Fruit fly (Drosophila melanogaster) whole organism, embryonic: Measurements from ENCODE around the gene Acat1.

Experiments used
- Adf1 ChIP-seq: fragments of 200-800 bp; sonication (Bioruptor generic); IDR thresholded peaks from 2 replicates; pipeline ENCODE4 v1.3.6; 2022; ENCODE audit warnings: missing biosample characterization, missing genetic modification characterization
- B-H1 ChIP-seq: fragments of 200-800 bp; sonication (Bioruptor generic); IDR thresholded peaks from 3 replicates; pipeline ENCODE4 v1.3.6; 2022; ENCODE audit warnings: missing biosample characterization, missing genetic modification characterization
- BEAF-32 ChIP-seq: fragments of 200-800 bp; sonication (Bioruptor generic); optimal IDR thresholded peaks from 3 replicates; lab custom pipeline; 2017; ENCODE audit warnings: missing biosample characterization, missing genetic modification characterization, mild to moderate bottlenecking, moderate library complexity, missing genetic modification reagents
- Bdp1 ChIP-seq: fragments of 200-800 bp; sonication (Bioruptor generic); optimal IDR thresholded peaks from 3 replicates; lab custom pipeline; 2016; ENCODE audit warnings: missing biosample characterization, missing genetic modification characterization
- CG10147 ChIP-seq: fragments of 200-800 bp; sonication (Bioruptor generic); optimal IDR thresholded peaks from 2 replicates; lab custom pipeline; 2019; ENCODE audit warnings: missing biosample characterization, mild to moderate bottlenecking, missing genetic modification characterization, moderate library complexity
- CG14965 ChIP-seq: fragments of 200-800 bp; sonication (Bioruptor generic); optimal IDR thresholded peaks from 2 replicates; lab custom pipeline; 2016; ENCODE audit warnings: missing biosample characterization, missing genetic modification characterization, borderline replicate concordance
- CG15479 ChIP-seq: fragments of 200-800 bp; sonication (Bioruptor generic); optimal IDR thresholded peaks from 3 replicates; lab custom pipeline; 2019; ENCODE audit warnings: missing biosample characterization, mild to moderate bottlenecking, missing genetic modification characterization, moderate library complexity
- CG17912 ChIP-seq: fragments of 200-800 bp; sonication (Bioruptor generic); optimal IDR thresholded peaks from 2 replicates; lab custom pipeline; 2018; ENCODE audit warnings: missing biosample characterization, mild to moderate bottlenecking, missing genetic modification characterization
- CG2120 ChIP-seq: fragments of 200-800 bp; sonication (Bioruptor generic); optimal IDR thresholded peaks from 3 replicates; lab custom pipeline; 2016; ENCODE audit warnings: missing biosample characterization, missing genetic modification characterization
- CG3065 ChIP-seq: fragments of 200-800 bp; sonication (Bioruptor generic); optimal IDR thresholded peaks from 2 replicates; lab custom pipeline; 2016; ENCODE audit warnings: missing biosample characterization, missing genetic modification characterization
- CG32767 ChIP-seq: fragments of 200-800 bp; sonication (Bioruptor generic); IDR thresholded peaks from 2 replicates; pipeline ENCODE4 v1.3.6; 2022; ENCODE audit warnings: missing biosample characterization, missing genetic modification characterization
- CG34224 ChIP-seq: fragments of 200-800 bp; sonication (Bioruptor generic); IDR thresholded peaks from 3 replicates; pipeline ENCODE4 v1.3.6; 2022; ENCODE audit warnings: missing biosample characterization, missing genetic modification characterization; ENCODE audit not compliant: partially characterized antibody
- CG43689 ChIP-seq: fragments of 200-800 bp; sonication (Bioruptor generic); IDR thresholded peaks from 2 replicates; pipeline ENCODE4 v1.3.6; 2022; ENCODE audit warnings: missing biosample characterization, missing genetic modification characterization
- CG4707 ChIP-seq: fragments of 200-800 bp; sonication (Bioruptor generic); optimal IDR thresholded peaks from 2 replicates; lab custom pipeline; 2018; ENCODE audit warnings: missing biosample characterization, mild to moderate bottlenecking, missing genetic modification characterization, moderate library complexity
- CG5953 ChIP-seq: fragments of 200-800 bp; sonication (Bioruptor generic); IDR thresholded peaks from 2 replicates; pipeline ENCODE4 v1.3.6; 2022; ENCODE audit warnings: missing biosample characterization, missing genetic modification characterization
- CG6654 ChIP-seq: fragments of 200-800 bp; sonication (Bioruptor generic); optimal IDR thresholded peaks from 2 replicates; lab custom pipeline; 2017; ENCODE audit warnings: missing biosample characterization, mild to moderate bottlenecking, missing genetic modification characterization
- CG7357 ChIP-seq: fragments of 200-800 bp; sonication (Bioruptor generic); IDR thresholded peaks from 3 replicates; pipeline ENCODE4 v1.3.6; 2022; ENCODE audit warnings: missing biosample characterization, missing genetic modification characterization
- CG7839 ChIP-seq: fragments of 200-800 bp; sonication (Bioruptor generic); optimal IDR thresholded peaks from 3 replicates; lab custom pipeline; 2018; ENCODE audit warnings: missing biosample characterization, mild to moderate bottlenecking, missing genetic modification characterization, moderate library complexity
- CG7963 ChIP-seq: fragments of 200-800 bp; sonication (Bioruptor generic); IDR thresholded peaks from 3 replicates; pipeline ENCODE4 v1.3.6; 2022; ENCODE audit warnings: missing biosample characterization, missing genetic modification characterization; ENCODE audit not compliant: partially characterized antibody
- CG8281 ChIP-seq: fragments of 200-800 bp; sonication (Bioruptor generic); optimal IDR thresholded peaks from 2 replicates; lab custom pipeline; 2018; ENCODE audit warnings: missing biosample characterization, mild to moderate bottlenecking, missing genetic modification characterization, moderate library complexity
- CG9817 ChIP-seq: fragments of 200-800 bp; sonication (Bioruptor generic); optimal IDR thresholded peaks from 2 replicates; lab custom pipeline; 2018; ENCODE audit warnings: missing biosample characterization, mild to moderate bottlenecking, missing genetic modification characterization, moderate library complexity
- Dip2 ChIP-seq: fragments of 200-800 bp; sonication (Bioruptor generic); IDR thresholded peaks from 2 replicates; pipeline ENCODE4 v1.3.6; 2022; ENCODE audit warnings: missing biosample characterization, missing genetic modification characterization
- Fer2 ChIP-seq: fragments of 200-800 bp; sonication (Bioruptor generic); optimal IDR thresholded peaks from 2 replicates; lab custom pipeline; 2018; ENCODE audit warnings: missing biosample characterization, mild to moderate bottlenecking, missing genetic modification characterization, moderate library complexity
- HmgZ ChIP-seq: fragments of 200-800 bp; sonication (Bioruptor generic); optimal IDR thresholded peaks from 2 replicates; lab custom pipeline; 2018; ENCODE audit warnings: missing biosample characterization, mild to moderate bottlenecking, missing genetic modification characterization
- Lpt ChIP-seq: fragments of >200 bp; optimal IDR thresholded peaks from 2 replicates; lab custom pipeline; 2018; ENCODE audit warnings: missing biosample characterization, missing genetic modification characterization
- Mad ChIP-seq: fragments of 200-800 bp; sonication (Bioruptor generic); optimal IDR thresholded peaks from 2 replicates; lab custom pipeline; 2016; ENCODE audit warnings: missing biosample characterization, missing genetic modification characterization
- Myb ChIP-seq: fragments of 200-800 bp; sonication (Bioruptor generic); optimal IDR thresholded peaks from 2 replicates; lab custom pipeline; 2016; ENCODE audit warnings: missing biosample characterization, missing genetic modification characterization
- NC2β ChIP-seq: fragments of 200-800 bp; sonication (Bioruptor generic); optimal IDR thresholded peaks from 2 replicates; lab custom pipeline; 2016; ENCODE audit warnings: missing biosample characterization, missing genetic modification characterization
- Vsx1 ChIP-seq: fragments of 200-800 bp; sonication (Bioruptor generic); optimal IDR thresholded peaks from 2 replicates; lab custom pipeline; 2017; ENCODE audit warnings: missing biosample characterization, mild to moderate bottlenecking, missing genetic modification characterization, missing genetic modification reagents
- ab ChIP-seq: fragments of 200-800 bp; sonication (Bioruptor generic); optimal IDR thresholded peaks from 2 replicates; lab custom pipeline; 2016; ENCODE audit warnings: missing biosample characterization, missing genetic modification characterization
- ato ChIP-seq: fragments of 200-800 bp; sonication (Bioruptor generic); IDR thresholded peaks from 2 replicates; pipeline ENCODE4 v1.3.6; 2022; ENCODE audit warnings: missing biosample characterization, missing genetic modification characterization; ENCODE audit not compliant: partially characterized antibody
- croc ChIP-seq: fragments of 200-800 bp; sonication (Bioruptor generic); conservative IDR thresholded peaks from 3 replicates; pipeline ENCODE4 v1.3.6; 2022; ENCODE audit warnings: missing biosample characterization, missing genetic modification characterization
- dimm ChIP-seq: fragments of 200-800 bp; sonication (Bioruptor generic); IDR thresholded peaks from 2 replicates; pipeline ENCODE4 v1.3.6; 2022; ENCODE audit warnings: missing biosample characterization, missing genetic modification characterization
- dmrt99B ChIP-seq: fragments of 200-800 bp; sonication (Bioruptor generic); optimal IDR thresholded peaks from 2 replicates; lab custom pipeline; 2018; ENCODE audit warnings: missing biosample characterization, mild to moderate bottlenecking, missing genetic modification characterization, moderate library complexity
- dpn ChIP-seq, 2 experiments: fragments of 200-800 bp; sonication (Bioruptor generic); optimal IDR thresholded peaks; 3 replicates each; lab custom pipeline; 2016; ENCODE audit warnings: missing biosample characterization in 2 of 2, missing genetic modification characterization in 2 of 2
- grn ChIP-seq: fragments of 200-800 bp; sonication (Bioruptor generic); optimal IDR thresholded peaks from 3 replicates; lab custom pipeline; 2017; ENCODE audit warnings: missing biosample characterization, missing genetic modification characterization
- jing ChIP-seq: fragments of 200-800 bp; sonication (Bioruptor generic); optimal IDR thresholded peaks from 2 replicates; lab custom pipeline; 2018; ENCODE audit warnings: missing biosample characterization, mild to moderate bottlenecking, missing genetic modification characterization
- lola ChIP-seq, 3 experiments: fragments of >200 bp in 2 of 3; fragments of 200-800 bp in 1 of 3; sonication (Bioruptor generic) in 1 of 3; optimal IDR thresholded peaks; 2 replicates each; lab custom pipeline; 2017 to 2019; ENCODE audit warnings: missing biosample characterization in 3 of 3, missing genetic modification characterization in 3 of 3, mild to moderate bottlenecking in 1 of 3, moderate library complexity in 1 of 3
- pan ChIP-seq, 4 experiments: fragments of >200 bp in 3 of 4; fragments of 200-800 bp in 1 of 4; sonication (Bioruptor generic) in 1 of 4; optimal IDR thresholded peaks in 3 of 4; IDR thresholded peaks in 1 of 4; 2 replicates each; pipeline versions ENCODE4 v1.3.6 to Lab custom; 2017 to 2022; ENCODE audit warnings: missing biosample characterization in 2 of 4, missing genetic modification characterization in 2 of 4, mixed read lengths in 1 of 4
- pzg ChIP-seq: fragments of 200-800 bp; sonication (Bioruptor generic); optimal IDR thresholded peaks from 3 replicates; lab custom pipeline; 2018; ENCODE audit warnings: missing biosample characterization, mild to moderate bottlenecking, missing genetic modification characterization, moderate library complexity
- salm ChIP-seq: fragments of 200-800 bp; sonication (Bioruptor generic); optimal IDR thresholded peaks from 2 replicates; lab custom pipeline; 2018; ENCODE audit warnings: missing biosample characterization, mild to moderate bottlenecking, missing genetic modification characterization
- schlank ChIP-seq: fragments of 200-800 bp; sonication (Bioruptor generic); optimal IDR thresholded peaks from 2 replicates; lab custom pipeline; 2018; ENCODE audit warnings: missing biosample characterization, mild to moderate bottlenecking, missing genetic modification characterization
- slou ChIP-seq: fragments of 200-800 bp; sonication (Bioruptor generic); optimal IDR thresholded peaks from 3 replicates; lab custom pipeline; 2016; ENCODE audit warnings: missing biosample characterization, missing genetic modification characterization
- wek ChIP-seq: fragments of 200-800 bp; sonication (Bioruptor generic); optimal IDR thresholded peaks from 3 replicates; lab custom pipeline; 2018; ENCODE audit warnings: missing biosample characterization, mild to moderate bottlenecking, missing genetic modification characterization, moderate library complexity
- wor ChIP-seq: fragments of 200-800 bp; sonication (Bioruptor generic); IDR thresholded peaks from 2 replicates; pipeline ENCODE4 v1.3.6; 2022; ENCODE audit warnings: missing biosample characterization, missing genetic modification characterization
- z ChIP-seq: fragments of 200-800 bp; sonication (Bioruptor generic); IDR thresholded peaks from 3 replicates; pipeline ENCODE4 v1.3.6; 2022; ENCODE audit warnings: missing biosample characterization, missing genetic modification characterization
- zfh1 ChIP-seq: fragments of 200-800 bp; sonication (Bioruptor generic); IDR thresholded peaks from 3 replicates; pipeline ENCODE4 v1.3.6; 2022; ENCODE audit warnings: missing biosample characterization, missing genetic modification characterization

Gene Acat1

dm6 chrX:7901153-7902038, 12.8 kb upstream of the Acat1 start, which contains the start of the genes RpS6 and bys (continued):
- no peak for TF ChIP-seq Myb (GFP tag; lab: Kevin White, UChicago)
- TF ChIP-seq dpn (GFP tag; optimal IDR thresholded peaks at IDR 0.05; lab: Kevin White, UChicago), result peak; percentile 30 to 31
- peak; percentile 10 for TF ChIP-seq Mad
- no peak for TF ChIP-seq pan (optimal IDR thresholded peaks at IDR 0.05; lab: Kevin White, UChicago)
- peak in 1 of 2 experiments; percentile 65 for TF ChIP-seq pan (GFP tag; optimal IDR thresholded peaks at IDR 0.05 in 1 of 2, IDR thresholded peaks at IDR 0.05 in 1 of 2)
- TF ChIP-seq Lpt (GFP tag; lab: Kevin White, UChicago), result no peak
- TF ChIP-seq CG7839 (tag; lab: Kevin White, UChicago), result peak; percentile 49
- TF ChIP-seq BEAF-32 (GFP tag; lab: Kevin White, UChicago), result peak; percentile 87
- TF ChIP-seq Fer2 (tag; lab: Kevin White, UChicago), result no peak
- TF ChIP-seq ab, result no peak
- TF ChIP-seq CG3065, result no peak
- 0 out of 3 replicates have a peak, but pooled peaks have one; percentile 22 for TF ChIP-seq z (GFP tag; lab: Robert Waterston, UW)
- TF ChIP-seq wek (GFP tag; lab: Kevin White, UChicago), result peak; percentile 33
- peak; percentile 26 for TF ChIP-seq CG15479 (GFP tag; lab: Kevin White, UChicago)
- TF ChIP-seq slou (GFP tag; lab: Kevin White, UChicago), result peak; percentile 41
- TF ChIP-seq Adf1 (GFP tag; lab: Robert Waterston, UW), result no peak
- TF ChIP-seq ato, result peak; percentile 76
- TF ChIP-seq dimm, result no peak
- peak; percentile 16 for TF ChIP-seq CG10147 (GFP tag; lab: Kevin White, UChicago)
- 0 out of 2 replicates have a peak, but pooled peaks have one; percentile 8 for TF ChIP-seq CG5953
- TF ChIP-seq dmrt99B (tag; lab: Kevin White, UChicago), result peak; percentile 19
- peak; percentile 58 for TF ChIP-seq NC2β
- no peak for TF ChIP-seq croc (GFP tag; lab: Robert Waterston, UW)
- TF ChIP-seq CG14965 (GFP tag; lab: Kevin White, UChicago), result no peak
- no peak for TF ChIP-seq jing (GFP tag; lab: Kevin White, UChicago)
- peak; percentile 58 for TF ChIP-seq pzg (GFP tag; lab: Kevin White, UChicago)
- TF ChIP-seq CG32767, result no peak
- TF ChIP-seq CG7357 (GFP tag; lab: Robert Waterston, UW), result no peak
- TF ChIP-seq HmgZ (tag; lab: Kevin White, UChicago), result no peak
- TF ChIP-seq CG9817 (tag; lab: Kevin White, UChicago), result peak; percentile 40
- TF ChIP-seq wor (GFP tag; lab: Robert Waterston, UW), result no peak
- no peak for TF ChIP-seq salm (tag; lab: Kevin White, UChicago)
- TF ChIP-seq CG34224 (GFP tag; lab: Robert Waterston, UW), result peak; percentile 70
- no peak for TF ChIP-seq CG6654 (GFP tag; lab: Kevin White, UChicago)
- no peak for TF ChIP-seq CG43689
- TF ChIP-seq lola (GFP tag; optimal IDR thresholded peaks at IDR 0.05; lab: Kevin White, UChicago), result peak in 1 of 3 experiments; percentile 61
- TF ChIP-seq schlank (tag; lab: Kevin White, UChicago), result peak; percentile 64
- no peak for TF ChIP-seq Bdp1 (GFP tag; lab: Kevin White, UChicago)
- TF ChIP-seq grn (GFP tag; lab: Kevin White, UChicago), result no peak
- TF ChIP-seq Vsx1, result no peak
- peak; percentile 59 for TF ChIP-seq CG17912 (GFP tag; lab: Kevin White, UChicago)
- peak; percentile 62 for TF ChIP-seq CG2120 (GFP tag; lab: Kevin White, UChicago)
- TF ChIP-seq CG7963, result peak; percentile 86
- TF ChIP-seq B-H1 (GFP tag; lab: Robert Waterston, UW), result peak; percentile 14; the same call in 1 of the 3 replicates
- peak; percentile 6 for TF ChIP-seq CG8281
- TF ChIP-seq zfh1 (GFP tag; lab: Robert Waterston, UW), result peak; percentile 69
- TF ChIP-seq Dip2, result no peak
- TF ChIP-seq CG4707 (GFP tag; lab: Kevin White, UChicago), result peak; percentile 63
